Fruit fly (Drosophila melanogaster) ovary, adult (tissue): Measurements from ENCODE around the gene tHMG1.

Experiments used
- CG17801 ChIP-seq: fragments of 200-800 bp; optimal IDR thresholded peaks from 2 replicates; lab custom pipeline; 2019; ENCODE audit warnings: missing biosample characterization, mild to moderate bottlenecking, missing genetic modification characterization, moderate library complexity; ENCODE audit not compliant: partially characterized antibody

tHMG1 gene

dm6 chr3R:22536504-22537423, 45.1 kb downstream of the tHMG1 start:
- no peak for TF ChIP-seq CG17801 (GFP tag; lab: Kevin White, UChicago)

dm6 chr3R:22538877-22539276, 47.2 kb downstream of the tHMG1 start:
- no peak for TF ChIP-seq CG17801 (GFP tag; lab: Kevin White, UChicago)

- no peak for TF ChIP-seq CG17801 (GFP tag; lab: Kevin White, UChicago)
Measured at dm6 chr3R:22539762-22540161, 48.1 kb downstream of the tHMG1 start, which contains the start of gene CG5326. TSS of gene CG5326 (minus strand) at chr3R:22539919.

dm6 chr3R:22540686-22541085, 49.1 kb downstream of the tHMG1 start:
- TF ChIP-seq CG17801 (GFP tag; lab: Kevin White, UChicago) = no peak
